Fruit fly (Drosophila melanogaster) whole organism, pupa: Measurements from ENCODE around the gene Atat.
A peak's percentile ranks its signal among the peaks of the same experiment; 100 is the strongest.

Experiments
- CG10348 ChIP-seq: fragments of 200-800 bp; sonication (Bioruptor generic); IDR thresholded peaks from 2 replicates; pipeline ENCODE4 v1.3.6; 2022; ENCODE audit warnings: missing biosample characterization, missing genetic modification characterization
- CG12605 ChIP-seq: fragments of 200-800 bp; sonication (Bioruptor generic); IDR thresholded peaks from 2 replicates; pipeline ENCODE4 v1.3.6; 2022; ENCODE audit warnings: missing biosample characterization, missing genetic modification characterization
- CG13204 ChIP-seq: fragments of 200-800 bp; sonication (Bioruptor generic); optimal IDR thresholded peaks from 2 replicates; lab custom pipeline; 2018; ENCODE audit warnings: missing biosample characterization, mild to moderate bottlenecking, missing genetic modification characterization, moderate library complexity
- CG14655 ChIP-seq: fragments of 200-800 bp; sonication (Bioruptor generic); optimal IDR thresholded peaks from 3 replicates; lab custom pipeline; 2017; ENCODE audit warnings: mild to moderate bottlenecking, missing biosample characterization, missing genetic modification reagents, missing genetic modification characterization
- CG15710 ChIP-seq: fragments of 200-800 bp; sonication (Bioruptor generic); optimal IDR thresholded peaks from 2 replicates; lab custom pipeline; 2018; ENCODE audit warnings: missing biosample characterization, mild to moderate bottlenecking, missing genetic modification characterization, moderate library complexity
- CG17806 ChIP-seq: fragments of 200-800 bp; sonication (Bioruptor generic); optimal IDR thresholded peaks from 2 replicates; lab custom pipeline; 2018; ENCODE audit warnings: missing biosample characterization, mild to moderate bottlenecking, missing genetic modification characterization, moderate library complexity
- CG32121 ChIP-seq: fragments of 200-800 bp; sonication (Bioruptor generic); IDR thresholded peaks from 2 replicates; pipeline ENCODE4 v1.3.6; 2022; ENCODE audit warnings: missing biosample characterization, missing genetic modification characterization
- CG34367 ChIP-seq: fragments of 200-800 bp; sonication (Bioruptor generic); optimal IDR thresholded peaks from 2 replicates; lab custom pipeline; 2018; ENCODE audit warnings: missing biosample characterization, mild to moderate bottlenecking, missing genetic modification characterization
- CG4496 ChIP-seq: fragments of 200-800 bp; sonication (Bioruptor generic); IDR thresholded peaks from 3 replicates; pipeline ENCODE4 v1.3.6; 2022; ENCODE audit warnings: missing biosample characterization, missing genetic modification characterization
- CG8159 ChIP-seq: fragments of 200-800 bp; sonication (Bioruptor generic); optimal IDR thresholded peaks from 3 replicates; lab custom pipeline; 2018; ENCODE audit warnings: missing biosample characterization, mild to moderate bottlenecking, missing genetic modification characterization, moderate library complexity
- CG8301 ChIP-seq: fragments of 200-800 bp; sonication (Bioruptor generic); optimal IDR thresholded peaks from 2 replicates; lab custom pipeline; 2018; ENCODE audit warnings: missing biosample characterization, mild to moderate bottlenecking, missing genetic modification characterization
- CG9948 ChIP-seq: fragments of 200-800 bp; sonication (Bioruptor generic); optimal IDR thresholded peaks from 2 replicates; lab custom pipeline; 2018; ENCODE audit warnings: missing biosample characterization, mild to moderate bottlenecking, missing genetic modification characterization, moderate library complexity
- D1 ChIP-seq: fragments of 200-800 bp; sonication (Bioruptor generic); optimal IDR thresholded peaks from 2 replicates; lab custom pipeline; 2018; ENCODE audit warnings: missing biosample characterization, mild to moderate bottlenecking, missing genetic modification characterization, moderate library complexity
- EcR ChIP-seq: fragments of 200-800 bp; sonication (Bioruptor generic); optimal IDR thresholded peaks from 3 replicates; lab custom pipeline; 2019; ENCODE audit warnings: missing biosample characterization, missing genetic modification characterization, mild to moderate bottlenecking, moderate library complexity, missing genetic modification reagents
- Ets98B ChIP-seq: fragments of 200-800 bp; sonication (Bioruptor generic); IDR thresholded peaks from 2 replicates; pipeline ENCODE4 v1.3.6; 2022; ENCODE audit warnings: missing biosample characterization, missing genetic modification characterization
- Pif1A ChIP-seq: fragments of 200-800 bp; sonication (Bioruptor generic); optimal IDR thresholded peaks from 3 replicates; lab custom pipeline; 2016; ENCODE audit warnings: missing biosample characterization, missing genetic modification characterization
- Pif1B ChIP-seq: fragments of 200-800 bp; sonication (Bioruptor generic); optimal IDR thresholded peaks from 3 replicates; lab custom pipeline; 2016; ENCODE audit warnings: missing biosample characterization, missing genetic modification characterization
- Snoo ChIP-seq: fragments of 200-800 bp; sonication (Bioruptor generic); optimal IDR thresholded peaks from 3 replicates; lab custom pipeline; 2017; ENCODE audit warnings: missing biosample characterization, mild to moderate bottlenecking, missing genetic modification characterization, inconsistent platforms
- fd96Ca ChIP-seq: fragments of 200-800 bp; sonication (Bioruptor generic); IDR thresholded peaks from 3 replicates; pipeline ENCODE4 v1.3.6; 2022; ENCODE audit warnings: missing biosample characterization, missing genetic modification characterization
- gl ChIP-seq: fragments of 200-800 bp; sonication (Bioruptor generic); optimal IDR thresholded peaks from 2 replicates; lab custom pipeline; 2018; ENCODE audit warnings: missing biosample characterization, mild to moderate bottlenecking, missing genetic modification characterization
- rn ChIP-seq: fragments of 200-800 bp; sonication (Bioruptor generic); IDR thresholded peaks from 2 replicates; pipeline ENCODE4 v1.3.6; 2022; ENCODE audit warnings: missing biosample characterization, missing genetic modification characterization

The Atat gene

DNA sequence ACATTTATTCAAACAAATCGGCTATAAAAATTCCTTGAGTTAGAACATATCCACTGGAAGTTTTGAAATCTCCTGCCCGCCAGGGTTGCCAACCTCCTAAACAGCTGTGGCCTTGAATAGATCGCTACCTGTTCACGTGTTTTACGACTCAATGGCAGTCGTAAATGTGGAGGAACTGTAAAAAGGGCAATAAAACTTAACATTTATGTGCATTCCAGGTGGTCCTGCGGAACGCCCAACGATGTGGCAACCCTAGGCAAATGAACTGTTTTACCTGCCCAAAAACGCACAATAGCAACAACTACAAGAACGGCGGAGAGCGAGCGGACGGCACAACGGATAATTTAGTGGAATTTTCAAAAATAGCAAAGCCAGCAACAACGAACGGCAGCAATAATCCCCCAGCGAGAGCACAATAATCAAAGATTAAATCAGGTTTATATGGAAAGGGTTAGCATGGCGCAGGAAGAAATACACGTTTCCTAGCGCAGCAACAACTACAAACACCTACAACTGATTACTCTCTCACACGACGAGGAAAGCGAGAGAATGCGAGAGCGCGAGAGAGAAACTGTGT is 35.2 kb upstream of the Atat start:
- TF ChIP-seq CG34367 (peak; percentile 36), Ets98B (GFP tag; lab: Robert Waterston, UW) (no peak), EcR (GFP tag; lab: Kevin White, UChicago) (peak; percentile 81), CG32121 (GFP tag; lab: Robert Waterston, UW) (peak; percentile 36), CG13204 (GFP tag; lab: Kevin White, UChicago) (no peak), CG4496 (peak; percentile 69; the same call in 2 of the 3 replicates), CG9948 (tag; lab: Kevin White, UChicago) (peak; percentile 7), rn (GFP tag; lab: Robert Waterston, UW) (0 out of 2 replicates have a peak, but pooled peaks have one; percentile 28), CG17806 (peak; percentile 30), Pif1A (GFP tag; lab: Kevin White, UChicago) (no peak), fd96Ca (GFP tag; lab: Robert Waterston, UW) (peak; percentile 47; the same call in 2 of the 3 replicates)

- peak; percentile 47 for TF ChIP-seq Ets98B (GFP tag; lab: Robert Waterston, UW)
- no peak for TF ChIP-seq gl (tag; lab: Kevin White, UChicago)
- TF ChIP-seq CG15710 (tag; lab: Kevin White, UChicago) = peak; percentile 68
- peak; percentile 75 for TF ChIP-seq EcR (GFP tag; lab: Kevin White, UChicago)
- peak; percentile 57 for TF ChIP-seq CG17806
- TF ChIP-seq rn (GFP tag; lab: Robert Waterston, UW) = peak; percentile 39; the same call in 1 of the 2 replicates
- TF ChIP-seq CG10348 (GFP tag; lab: Robert Waterston, UW) = no peak
- no peak for TF ChIP-seq CG12605 (GFP tag; lab: Robert Waterston, UW)
- no peak for TF ChIP-seq D1
- peak; percentile 54 for TF ChIP-seq CG34367
- TF ChIP-seq CG9948 (tag; lab: Kevin White, UChicago) = peak; percentile 54
- peak; percentile 73 for TF ChIP-seq CG32121 (GFP tag; lab: Robert Waterston, UW)
- TF ChIP-seq CG8301 = peak; percentile 50
- TF ChIP-seq CG13204 (GFP tag; lab: Kevin White, UChicago) = peak; percentile 37
- TF ChIP-seq CG8159 (tag; lab: Kevin White, UChicago) = peak; percentile 66
- peak; percentile 75; the same call in 2 of the 3 replicates for TF ChIP-seq fd96Ca (GFP tag; lab: Robert Waterston, UW)
- TF ChIP-seq Pif1A (GFP tag; lab: Kevin White, UChicago) = peak; percentile 70
- peak; percentile 71 for TF ChIP-seq CG4496
- peak; percentile 74 for TF ChIP-seq Pif1B
- peak; percentile 63 for TF ChIP-seq CG14655 (GFP tag; lab: Kevin White, UChicago)
- peak; percentile 73 for TF ChIP-seq Snoo
Observed at dm6 chr3L:9460775-9461491, 34.4 kb upstream of the Atat start, which contains the start of the genes CG3434 and CG44838. CG3434 (minus strand) TSS chr3L:9460799. CG44838 (plus strand) TSS chr3L:9461050.

DNA sequence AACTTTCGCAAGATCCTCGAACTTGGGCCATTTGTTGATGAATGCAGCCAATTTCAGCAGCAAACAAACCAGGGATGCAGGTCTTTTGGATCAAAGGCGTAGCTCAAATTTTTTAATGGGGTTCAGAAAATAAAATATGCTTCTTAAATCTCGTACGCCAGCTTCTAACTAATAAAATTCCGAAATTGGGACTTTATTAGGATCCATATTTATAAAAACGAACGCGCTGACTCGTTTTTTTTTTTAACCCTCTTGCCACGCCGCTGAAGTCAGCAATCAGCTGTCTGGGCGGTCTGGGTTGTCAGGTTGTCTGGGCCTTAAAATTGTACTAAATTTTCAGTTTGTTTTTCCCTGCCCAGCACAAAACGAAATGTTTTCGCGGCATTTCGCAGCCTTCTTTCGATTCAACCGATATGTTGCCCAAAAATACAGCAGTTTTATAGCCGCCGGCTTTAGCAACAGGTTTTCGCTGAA is 31.1 kb upstream of the Atat start, which contains the start of gene CG3437:
TSS of gene CG3437 (minus strand) at position 51 of the 474 bp plus-strand sequence.
- TF ChIP-seq fd96Ca (GFP tag; lab: Robert Waterston, UW) (peak; percentile 100), gl (tag; lab: Kevin White, UChicago) (peak; percentile 98), CG10348 (GFP tag; lab: Robert Waterston, UW) (peak; percentile 99), Pif1B (peak; percentile 99), CG8301 (peak; percentile 100), CG13204 (GFP tag; lab: Kevin White, UChicago) (peak; percentile 98), Snoo (peak; percentile 99), CG14655 (GFP tag; lab: Kevin White, UChicago) (peak; percentile 100), D1 (no peak), CG8159 (tag; lab: Kevin White, UChicago) (peak; percentile 99), CG32121 (GFP tag; lab: Robert Waterston, UW) (peak; percentile 100), CG12605 (GFP tag; lab: Robert Waterston, UW) (peak; percentile 100), rn (GFP tag; lab: Robert Waterston, UW) (peak; percentile 100), EcR (GFP tag; lab: Kevin White, UChicago) (peak; percentile 56), CG17806 (peak; percentile 99), CG4496 (peak; percentile 100), CG9948 (tag; lab: Kevin White, UChicago) (peak; percentile 100), CG15710 (tag; lab: Kevin White, UChicago) (peak; percentile 100), Ets98B (GFP tag; lab: Robert Waterston, UW) (peak; percentile 100), Pif1A (GFP tag; lab: Kevin White, UChicago) (peak; percentile 100), CG34367 (peak; percentile 99)

- TF ChIP-seq fd96Ca (GFP tag; lab: Robert Waterston, UW) (no peak), CG12605 (GFP tag; lab: Robert Waterston, UW) (no peak), CG34367 (no peak), Pif1A (GFP tag; lab: Kevin White, UChicago) (no peak), Ets98B (GFP tag; lab: Robert Waterston, UW) (no peak), CG32121 (GFP tag; lab: Robert Waterston, UW) (no peak), CG14655 (GFP tag; lab: Kevin White, UChicago) (no peak), Pif1B (no peak), CG9948 (tag; lab: Kevin White, UChicago) (no peak), CG8301 (no peak), CG8159 (tag; lab: Kevin White, UChicago) (no peak), CG10348 (GFP tag; lab: Robert Waterston, UW) (no peak), CG4496 (no peak), EcR (GFP tag; lab: Kevin White, UChicago) (no peak), D1 (no peak), CG13204 (GFP tag; lab: Kevin White, UChicago) (no peak), gl (tag; lab: Kevin White, UChicago) (no peak), CG15710 (tag; lab: Kevin White, UChicago) (no peak), rn (GFP tag; lab: Robert Waterston, UW) (no peak)
Observed at dm6 chr3L:9456389-9456788, 29.8 kb upstream of the Atat start.
